Worm (Caenorhabditis elegans): ENCODE data around the gene cfp-1.
A peak's percentile ranks its signal among the peaks of the same experiment; 100 is the strongest.

Gene cfp-1

DNA sequence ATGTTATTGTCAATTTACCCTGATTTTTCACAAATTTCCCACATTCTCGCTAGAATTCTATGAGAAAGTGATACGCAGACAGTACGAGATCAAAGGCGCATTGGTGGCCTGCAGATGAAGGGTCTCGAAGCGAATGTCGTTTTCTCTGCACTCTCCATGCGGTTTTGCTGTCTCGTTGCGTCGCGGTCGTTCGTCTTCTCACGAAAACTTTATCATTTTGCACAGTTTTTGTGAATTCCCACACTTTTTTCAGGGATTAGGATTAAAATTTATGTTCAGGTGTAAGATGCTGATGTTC lies 6.3 kb upstream of the cfp-1 start (continued):
- TF ChIP-seq fkh-8 (tag; optimal IDR thresholded peaks at IDR 0.05) = peak; percentile 92
- no peak for TF ChIP-seq pag-3 (tag; optimal IDR thresholded peaks at IDR 0.05; ENCODE audit: borderline replicate concordance, insufficient read depth)
- TF ChIP-seq fkh-10 (GFP tag; optimal IDR thresholded peaks at IDR 0.05) = peak; percentile 12
- TF ChIP-seq mep-1 (tag; optimal IDR thresholded peaks at IDR 0.05) = peak; percentile 91
- peak; percentile 40 for TF ChIP-seq ceh-8 (GFP tag; optimal IDR thresholded peaks at IDR 0.05)
- TF ChIP-seq unc-98 (GFP tag; IDR thresholded peaks at IDR 0.05) = no peak
- TF ChIP-seq hpl-2 (GFP tag; optimal IDR thresholded peaks at IDR 0.05) = no peak
- peak; percentile 43 for TF ChIP-seq elt-2 (tag; optimal IDR thresholded peaks at IDR 0.05)
- TF ChIP-seq Y116A8C.19 (tag; optimal IDR thresholded peaks at IDR 0.05; ENCODE audit: borderline replicate concordance) = no peak
- TF ChIP-seq lin-35 (GFP tag; optimal IDR thresholded peaks at IDR 0.05) = peak; percentile 87 to 92
- TF ChIP-seq C04F5.9 (tag; optimal IDR thresholded peaks at IDR 0.05) = no peak
- TF ChIP-seq elt-3 (tag; optimal IDR thresholded peaks at IDR 0.05) = peak in 2 of 6 experiments; percentile 49 to 68
- TF ChIP-seq isw-1 (GFP tag; IDR thresholded peaks at IDR 0.05) = peak; percentile 85
- no peak; the same call in 1 of the 2 replicates for TF ChIP-seq ceh-88 (GFP tag; IDR thresholded peaks at IDR 0.05)
- TF ChIP-seq lin-39 (tag; optimal IDR thresholded peaks at IDR 0.05) = peak; percentile 54
- TF ChIP-seq nhr-47 (tag; optimal IDR thresholded peaks at IDR 0.05) = peak; percentile 89
- TF ChIP-seq mef-2 (tag; optimal IDR thresholded peaks at IDR 0.05) = peak; percentile 5
- TF ChIP-seq nhr-11 (tag; optimal IDR thresholded peaks at IDR 0.05) = peak; percentile 44
- TF ChIP-seq unc-30 (tag; optimal IDR thresholded peaks at IDR 0.05) = no peak
- TF ChIP-seq nhr-77 (tag; optimal IDR thresholded peaks at IDR 0.05) = peak; percentile 71
- TF ChIP-seq snpc-4 (tag; optimal IDR thresholded peaks at IDR 0.05) = peak; percentile 45
- TF ChIP-seq unc-130 (tag; optimal IDR thresholded peaks at IDR 0.05) = peak; percentile 65
- TF ChIP-seq nhr-71 (tag; optimal IDR thresholded peaks at IDR 0.05) = peak; percentile 92
- TF ChIP-seq ama-1 (optimal IDR thresholded peaks at IDR 0.05) = peak; percentile 82
- TF ChIP-seq C34B4.2 (tag; optimal IDR thresholded peaks at IDR 0.05) = no peak
- no peak for TF ChIP-seq zip-4 (GFP tag; optimal IDR thresholded peaks at IDR 0.05)
- TF ChIP-seq ceh-82 (tag; optimal IDR thresholded peaks at IDR 0.05) = peak; percentile 86 to 95 (median 90)
- no peak for TF ChIP-seq unc-62 (GFP tag; optimal IDR thresholded peaks at IDR 0.05)
- TF ChIP-seq dsc-1 (tag; optimal IDR thresholded peaks at IDR 0.05) = peak; percentile 58
- TF ChIP-seq pqm-1 (tag; optimal IDR thresholded peaks at IDR 0.05) = no peak
- TF ChIP-seq nhr-76 (tag; optimal IDR thresholded peaks at IDR 0.05) = no peak

DNA sequence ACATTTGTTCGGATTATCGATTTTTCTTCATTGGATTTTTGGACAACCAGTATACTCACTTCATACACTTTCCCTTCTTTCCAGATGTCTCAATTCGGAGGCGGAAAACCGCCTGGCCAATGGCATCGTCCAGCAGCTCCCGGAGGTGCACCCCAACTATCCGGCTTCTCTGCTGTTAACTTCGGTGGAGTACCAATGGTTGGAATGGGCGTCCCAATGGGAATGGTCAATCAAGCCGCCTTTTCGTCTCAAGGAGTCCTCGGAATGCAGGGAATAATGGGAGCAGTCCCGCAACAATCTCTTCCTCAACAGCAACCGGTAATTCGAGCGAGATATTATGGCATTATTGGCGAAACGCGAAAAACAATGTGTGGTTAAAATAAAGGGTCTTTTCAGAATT lies 5.8 kb upstream of the cfp-1 start, which contains the start of gene ccar-1:
Gene ccar-1 (plus strand): TSS at position 83 of the 400 bp plus-strand sequence.
- no peak for TF ChIP-seq sptf-1 (tag; optimal IDR thresholded peaks at IDR 0.05)
- 0 out of 2 replicates have a peak, but pooled peaks have one; percentile 9 for TF ChIP-seq nhr-19 (GFP tag; conservative IDR thresholded peaks at IDR 0.05)
- TF ChIP-seq ceh-82 (tag; optimal IDR thresholded peaks at IDR 0.05) = no peak
- TF ChIP-seq ceh-63 (GFP tag; optimal IDR thresholded peaks at IDR 0.05) = peak; percentile 60
- no peak for TF ChIP-seq ama-1 (optimal IDR thresholded peaks at IDR 0.05)
- no peak for TF ChIP-seq egl-27 (tag; optimal IDR thresholded peaks at IDR 0.05)
- TF ChIP-seq mdl-1 (tag; optimal IDR thresholded peaks at IDR 0.05) = no peak
- TF ChIP-seq nhr-11 (tag; optimal IDR thresholded peaks at IDR 0.05) = no peak
- no peak for TF ChIP-seq hpl-2 (GFP tag; optimal IDR thresholded peaks at IDR 0.05)
- TF ChIP-seq hlh-17 (GFP tag; optimal IDR thresholded peaks at IDR 0.05; ENCODE audit: borderline replicate concordance) = no peak

- TF ChIP-seq isw-1 (GFP tag; IDR thresholded peaks at IDR 0.05) = no peak
- no peak for TF ChIP-seq nhr-19 (GFP tag; conservative IDR thresholded peaks at IDR 0.05)
- no peak for TF ChIP-seq pag-3 (tag; optimal IDR thresholded peaks at IDR 0.05; ENCODE audit: borderline replicate concordance, insufficient read depth)
- no peak for TF ChIP-seq pax-3 (tag; optimal IDR thresholded peaks at IDR 0.05)
- no peak for TF ChIP-seq nhr-85 (tag)
- no peak for TF ChIP-seq xbp-1 (tag; optimal IDR thresholded peaks at IDR 0.05)
- TF ChIP-seq dsc-1 (tag; optimal IDR thresholded peaks at IDR 0.05) = no peak
- no peak for TF ChIP-seq hlh-4 (tag; optimal IDR thresholded peaks at IDR 0.05)
- no peak for TF ChIP-seq unc-30 (tag; optimal IDR thresholded peaks at IDR 0.05)
- TF ChIP-seq ztf-11 (tag; optimal IDR thresholded peaks at IDR 0.05) = no peak
- TF ChIP-seq nhr-12 (tag; optimal IDR thresholded peaks at IDR 0.05) = no peak
- TF ChIP-seq snu-23 (GFP tag; optimal IDR thresholded peaks at IDR 0.05) = no peak
- TF ChIP-seq ceh-82 (tag; optimal IDR thresholded peaks at IDR 0.05) = no peak
- TF ChIP-seq lsy-2 (tag; optimal IDR thresholded peaks at IDR 0.05) = no peak
- TF ChIP-seq mab-9 (GFP tag; IDR thresholded peaks at IDR 0.05) = no peak
- no peak for TF ChIP-seq fos-1 (tag; optimal IDR thresholded peaks at IDR 0.05)
These were observed 5.1 kb upstream of the cfp-1 start for ce11 chrIV:14072011-14072649.
